Worm (Caenorhabditis elegans) whole organism, L1 larva: ENCODE data around the gene C06A12.3.

Source experiments
- C34B4.2 ChIP-seq: sonication (generic microtip); optimal IDR thresholded peaks from 2 replicates; lab custom pipeline; 2017; ENCODE audit warnings: mild to moderate bottlenecking, missing genetic modification characterization, missing compliant biosample characterization
- lin-35 ChIP-seq, 2 experiments: fragments of 150-350 bp; optimal IDR thresholded peaks; 2 replicates each; lab custom pipeline; 2014; ENCODE audit warnings: missing biosample characterization in 2 of 2, missing genetic modification characterization in 2 of 2, missing genetic modification reagents in 2 of 2
- lir-3 ChIP-seq: sonication (generic microtip); optimal IDR thresholded peaks from 2 replicates; lab custom pipeline; 2016; ENCODE audit warnings: mild to moderate bottlenecking, missing genetic modification characterization, moderate library complexity, missing compliant biosample characterization; ENCODE audit not compliant: poor library complexity
- mdl-1 ChIP-seq, 2 experiments: fragments of 150-350 bp; optimal IDR thresholded peaks; 2 replicates each; lab custom pipeline; 2014 to 2017; ENCODE audit warnings: missing biosample characterization in 2 of 2, missing genetic modification characterization in 2 of 2, inconsistent platforms in 1 of 2
- nhr-12 ChIP-seq: sonication (generic microtip); optimal IDR thresholded peaks from 2 replicates; lab custom pipeline; 2017; ENCODE audit warnings: missing biosample characterization, missing genetic modification characterization
- nhr-76 ChIP-seq: sonication (generic microtip); optimal IDR thresholded peaks from 2 replicates; lab custom pipeline; 2017; ENCODE audit warnings: missing biosample characterization, missing genetic modification characterization
- rnt-1 ChIP-seq: sonication (generic microtip); optimal IDR thresholded peaks from 2 replicates; lab custom pipeline; 2016; ENCODE audit warnings: mild to moderate bottlenecking, missing genetic modification characterization, moderate library complexity, missing compliant biosample characterization
- snpc-4 ChIP-seq: fragments of 150-350 bp; optimal IDR thresholded peaks from 2 replicates; lab custom pipeline; 2014; ENCODE audit warnings: missing biosample characterization, missing genetic modification characterization
- unc-62 ChIP-seq: fragments of 150-350 bp; optimal IDR thresholded peaks from 2 replicates; lab custom pipeline; 2014; ENCODE audit warnings: missing biosample characterization, missing genetic modification reagents, missing genetic modification characterization
- xbp-1 ChIP-seq: sonication (generic microtip); optimal IDR thresholded peaks from 2 replicates; lab custom pipeline; 2016; ENCODE audit warnings: missing genetic modification characterization, missing compliant biosample characterization

DNA sequence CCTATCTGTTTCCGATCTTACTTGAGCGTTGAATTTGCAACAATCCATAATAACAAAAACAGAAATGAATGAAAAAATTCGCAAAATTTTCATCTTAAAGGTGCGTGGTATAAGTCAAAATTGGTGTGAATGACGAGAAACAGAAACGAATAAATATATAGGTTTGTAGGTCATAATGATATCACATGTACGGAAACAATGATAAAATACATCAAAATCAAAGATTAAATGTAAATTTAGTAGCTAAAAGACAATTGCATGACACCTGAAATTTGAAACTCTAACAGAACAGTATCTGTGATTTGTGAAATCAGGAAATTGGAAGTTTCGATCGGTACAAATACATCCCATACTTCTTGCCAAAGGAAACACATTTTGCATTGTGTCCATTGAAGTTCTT is 47.7 kb downstream of the C06A12.3 start, which contains the start of gene F11E6.9:
- TF ChIP-seq mdl-1 (tag; optimal IDR thresholded peaks at IDR 0.05; lab: Kevin White, UChicago): no peak
- TF ChIP-seq xbp-1: no peak
- TF ChIP-seq lir-3: no peak
- no peak for TF ChIP-seq nhr-12 (tag; lab: Kevin White, UChicago)
- no peak for TF ChIP-seq lin-35 (GFP tag; optimal IDR thresholded peaks at IDR 0.05; lab: Kevin White, UChicago)
- no peak for TF ChIP-seq C34B4.2 (tag; lab: Kevin White, UChicago)
- TF ChIP-seq unc-62 (GFP tag; lab: Kevin White, UChicago): no peak
- no peak for TF ChIP-seq rnt-1 (tag; lab: Kevin White, UChicago)
- TF ChIP-seq nhr-76: no peak
- TF ChIP-seq snpc-4 (tag; lab: Kevin White, UChicago): no peak
